Worm (Caenorhabditis elegans) whole organism, early embryonic: ENCODE data around the gene fbxb-117.

Experiments used
- F13C5.2 ChIP-seq: sonication (generic microtip); optimal IDR thresholded peaks from 2 replicates; lab custom pipeline; 2017; ENCODE audit warnings: mild to moderate bottlenecking, missing genetic modification characterization, inconsistent platforms, missing compliant biosample characterization
- ama-1 ChIP-seq: fragments of 150-350 bp; optimal IDR thresholded peaks from 2 replicates; lab custom pipeline; 2014
- ceh-13 ChIP-seq: fragments of 200-800 bp; sonication (Bioruptor generic); optimal IDR thresholded peaks from 2 replicates; lab custom pipeline; 2018; ENCODE audit warnings: mild to moderate bottlenecking, missing genetic modification characterization, missing compliant biosample characterization
- ceh-36 ChIP-seq: sonication (generic microtip); optimal IDR thresholded peaks from 2 replicates; lab custom pipeline; 2016; ENCODE audit warnings: missing genetic modification characterization, inconsistent platforms, missing compliant biosample characterization
- ets-7 ChIP-seq: sonication (generic microtip); optimal IDR thresholded peaks from 2 replicates; lab custom pipeline; 2016; ENCODE audit warnings: missing genotype, missing genetic modification characterization, missing compliant biosample characterization
- flt-1 ChIP-seq: fragments of 200-800 bp; sonication (Bioruptor generic); IDR thresholded peaks from 2 replicates; pipeline ENCODE4 v1.3.6; 2022; ENCODE audit warnings: missing genetic modification characterization, missing compliant biosample characterization
- hmbx-1 ChIP-seq: sonication (generic microtip); optimal IDR thresholded peaks from 2 replicates; lab custom pipeline; 2016; ENCODE audit warnings: mild to moderate bottlenecking, missing genetic modification characterization, missing compliant biosample characterization
- hnd-1 ChIP-seq: sonication (generic microtip); optimal IDR thresholded peaks from 2 replicates; lab custom pipeline; 2016; ENCODE audit warnings: missing genetic modification characterization, missing compliant biosample characterization
- pes-1 ChIP-seq: fragments of 200-800 bp; sonication (Bioruptor generic); IDR thresholded peaks from 2 replicates; pipeline ENCODE4 v1.3.6; 2022; ENCODE audit warnings: missing genetic modification reagents, missing genetic modification characterization, missing compliant biosample characterization
- scrt-1 ChIP-seq: fragments of 200-800 bp; sonication (Bioruptor generic); IDR thresholded peaks from 2 replicates; pipeline ENCODE4 v1.3.6; 2022; ENCODE audit warnings: missing genetic modification characterization, missing compliant biosample characterization
- tra-4 ChIP-seq: sonication (generic microtip); optimal IDR thresholded peaks from 2 replicates; lab custom pipeline; 2017; ENCODE audit warnings: missing genetic modification characterization, missing compliant biosample characterization

DNA sequence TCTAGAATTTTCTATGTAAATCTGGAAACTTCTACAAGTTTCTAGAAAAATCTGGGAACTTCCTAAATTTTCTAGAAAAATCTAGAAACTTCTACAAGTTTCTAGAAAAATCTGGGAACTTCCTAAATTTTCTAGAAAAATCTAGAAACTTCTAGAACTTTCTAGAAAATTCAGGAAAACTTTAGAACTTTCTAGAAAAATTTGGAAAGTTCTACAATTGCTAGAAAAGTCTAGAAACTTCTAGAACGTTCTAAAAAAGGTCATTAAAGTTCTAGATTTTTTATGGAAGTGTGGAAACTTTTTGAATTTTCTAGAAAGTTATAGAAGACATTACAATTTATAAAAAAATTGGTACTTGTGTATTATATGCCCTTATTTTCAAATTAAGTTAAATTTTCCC lies 10.6 kb downstream of the fbxb-117 start, which contains the start of gene F55C9.5:
- TF ChIP-seq F13C5.2 (tag; lab: Kevin White, UChicago) (no peak), ama-1 (no peak), ceh-36 (tag; lab: Kevin White, UChicago) (no peak), ets-7 (tag; lab: Kevin White, UChicago) (no peak), scrt-1 (GFP tag; lab: Robert Waterston, UW) (no peak), flt-1 (GFP tag; lab: Robert Waterston, UW) (no peak), tra-4 (tag; lab: Kevin White, UChicago) (no peak), hmbx-1 (no peak), ceh-13 (no peak), pes-1 (GFP tag; lab: Robert Waterston, UW) (no peak), hnd-1 (tag; lab: Kevin White, UChicago) (no peak)
